Fruit fly (Drosophila melanogaster) whole organism, embryonic: ENCODE measurements around the gene CG9497.

Source experiments
- CG10321 ChIP-seq: fragments of 200-800 bp; sonication (Bioruptor generic); IDR thresholded peaks from 2 replicates; pipeline ENCODE4 v1.3.6; 2022; ENCODE audit warnings: missing biosample characterization, missing genetic modification characterization
- CG11093 ChIP-seq: fragments of 200-800 bp; sonication (Bioruptor generic); IDR thresholded peaks from 3 replicates; pipeline ENCODE4 v1.3.6; 2022; ENCODE audit warnings: missing biosample characterization, missing genetic modification characterization
- CG12104 ChIP-seq: fragments of 200-800 bp; sonication (Bioruptor generic); optimal IDR thresholded peaks from 3 replicates; lab custom pipeline; 2016; ENCODE audit warnings: missing biosample characterization, missing genetic modification characterization
- CG12659 ChIP-seq: fragments of 200-800 bp; sonication (Bioruptor generic); optimal IDR thresholded peaks from 3 replicates; lab custom pipeline; 2017; ENCODE audit warnings: mild to moderate bottlenecking, missing biosample characterization, missing genetic modification reagents, missing genetic modification characterization
- CG13123 ChIP-seq: fragments of 200-800 bp; sonication (Bioruptor generic); optimal IDR thresholded peaks from 2 replicates; lab custom pipeline; 2016; ENCODE audit warnings: missing biosample characterization, missing genetic modification characterization
- CG13424 ChIP-seq: fragments of 200-800 bp; sonication (Bioruptor generic); optimal IDR thresholded peaks from 2 replicates; lab custom pipeline; 2019; ENCODE audit warnings: missing biosample characterization, mild to moderate bottlenecking, missing genetic modification characterization, moderate library complexity
- CG14014 ChIP-seq: fragments of 200-800 bp; sonication (Bioruptor generic); IDR thresholded peaks from 2 replicates; pipeline ENCODE4 v1.3.6; 2022; ENCODE audit warnings: missing biosample characterization, missing genetic modification characterization
- CG2116 ChIP-seq: fragments of 200-800 bp; sonication (Bioruptor generic); optimal IDR thresholded peaks from 3 replicates; lab custom pipeline; 2018; ENCODE audit warnings: missing biosample characterization, mild to moderate bottlenecking, missing genetic modification characterization
- CG2875 ChIP-seq: fragments of 200-800 bp; sonication (Bioruptor generic); optimal IDR thresholded peaks from 2 replicates; lab custom pipeline; 2017; ENCODE audit warnings: missing biosample characterization, mild to moderate bottlenecking, missing genetic modification characterization, missing genetic modification reagents
- CG31441 ChIP-seq: fragments of 200-800 bp; sonication (Bioruptor generic); IDR thresholded peaks from 2 replicates; pipeline ENCODE4 v1.3.6; 2022; ENCODE audit warnings: missing biosample characterization, missing genetic modification characterization
- CG34422 ChIP-seq: fragments of 200-800 bp; sonication (Bioruptor generic); IDR thresholded peaks from 3 replicates; pipeline ENCODE4 v1.3.6; 2022; ENCODE audit warnings: missing biosample characterization, missing genetic modification characterization
- CG3838 ChIP-seq: fragments of 200-800 bp; sonication (Bioruptor generic); optimal IDR thresholded peaks from 3 replicates; lab custom pipeline; 2016; ENCODE audit warnings: missing biosample characterization, missing genetic modification characterization
- CG43689 ChIP-seq: fragments of 200-800 bp; sonication (Bioruptor generic); IDR thresholded peaks from 2 replicates; pipeline ENCODE4 v1.3.6; 2022; ENCODE audit warnings: missing biosample characterization, missing genetic modification characterization
- CG4424 ChIP-seq: fragments of 200-800 bp; sonication (Bioruptor generic); optimal IDR thresholded peaks from 3 replicates; lab custom pipeline; 2016; ENCODE audit warnings: missing biosample characterization, missing genetic modification characterization
- CG4707 ChIP-seq: fragments of 200-800 bp; sonication (Bioruptor generic); optimal IDR thresholded peaks from 2 replicates; lab custom pipeline; 2018; ENCODE audit warnings: missing biosample characterization, mild to moderate bottlenecking, missing genetic modification characterization, moderate library complexity
- CG8944 ChIP-seq: fragments of 200-800 bp; sonication (Bioruptor generic); optimal IDR thresholded peaks from 3 replicates; lab custom pipeline; 2016; ENCODE audit warnings: missing biosample characterization, missing genetic modification characterization
- D19A ChIP-seq: fragments of 200-800 bp; optimal IDR thresholded peaks from 3 replicates; lab custom pipeline; 2019; ENCODE audit warnings: missing biosample characterization, mild to moderate bottlenecking, missing genetic modification characterization, moderate library complexity
- E2f1 ChIP-seq: fragments of 200-800 bp; sonication (Bioruptor generic); IDR thresholded peaks from 2 replicates; pipeline ENCODE4 v1.3.6; 2022; ENCODE audit warnings: missing biosample characterization, missing genetic modification characterization
- Ets65A ChIP-seq: fragments of 200-800 bp; sonication (Bioruptor generic); peaks from one replicate; lab custom pipeline; 2016; ENCODE audit warnings: missing biosample characterization, missing genetic modification characterization
- Fer3 ChIP-seq: fragments of 200-800 bp; sonication (Bioruptor generic); optimal IDR thresholded peaks from 2 replicates; lab custom pipeline; 2018; ENCODE audit warnings: missing biosample characterization, mild to moderate bottlenecking, missing genetic modification characterization, moderate library complexity
- GATAe ChIP-seq: fragments of 200-800 bp; sonication (Bioruptor generic); conservative IDR thresholded peaks from 2 replicates; pipeline ENCODE4 v1.3.6; 2022; ENCODE audit warnings: missing biosample characterization, missing genetic modification characterization
- HmgZ ChIP-seq: fragments of 200-800 bp; sonication (Bioruptor generic); optimal IDR thresholded peaks from 2 replicates; lab custom pipeline; 2018; ENCODE audit warnings: missing biosample characterization, mild to moderate bottlenecking, missing genetic modification characterization
- Hsf ChIP-seq: fragments of 200-800 bp; sonication (Bioruptor generic); optimal IDR thresholded peaks from 3 replicates; lab custom pipeline; 2016; ENCODE audit warnings: missing biosample characterization, missing genetic modification characterization
- NFAT ChIP-seq: fragments of 200-800 bp; sonication (Bioruptor generic); IDR thresholded peaks from 2 replicates; pipeline ENCODE4 v1.3.6; 2022; ENCODE audit warnings: missing biosample characterization, missing genetic modification characterization
- Nf-YA ChIP-seq: fragments of 200-800 bp; sonication (Bioruptor generic); IDR thresholded peaks from 2 replicates; pipeline ENCODE4 v1.3.6; 2022; ENCODE audit warnings: missing biosample characterization, missing genetic modification characterization
- Sin3A ChIP-seq: fragments of >200 bp; optimal IDR thresholded peaks from 2 replicates; lab custom pipeline; 2018
- Taf1 ChIP-seq: fragments of 200-800 bp; sonication (Bioruptor generic); IDR thresholded peaks from 2 replicates; pipeline ENCODE4 v1.3.6; 2022; ENCODE audit warnings: missing biosample characterization, missing genetic modification characterization
- Tbp ChIP-seq: fragments of >200 bp; optimal IDR thresholded peaks from 2 replicates; lab custom pipeline; 2018; ENCODE audit warnings: missing biosample characterization, missing genetic modification characterization
- ab ChIP-seq: fragments of 200-800 bp; sonication (Bioruptor generic); optimal IDR thresholded peaks from 2 replicates; lab custom pipeline; 2016; ENCODE audit warnings: missing biosample characterization, missing genetic modification characterization
- ap ChIP-seq: fragments of 200-800 bp; sonication (Bioruptor generic); IDR thresholded peaks from 2 replicates; pipeline ENCODE4 v1.3.6; 2022; ENCODE audit warnings: missing biosample characterization, missing genetic modification characterization
- az2 ChIP-seq: fragments of 200-800 bp; sonication (Bioruptor generic); optimal IDR thresholded peaks from 3 replicates; lab custom pipeline; 2016; ENCODE audit warnings: missing biosample characterization, missing genetic modification characterization
- cas ChIP-seq: fragments of 200-800 bp; sonication (Bioruptor generic); IDR thresholded peaks from 2 replicates; pipeline ENCODE4 v1.3.6; 2022; ENCODE audit warnings: missing biosample characterization, missing genetic modification characterization
- chinmo ChIP-seq: fragments of 200-800 bp; sonication (Bioruptor generic); IDR thresholded peaks from 4 replicates; pipeline ENCODE4 v1.3.6; 2022; ENCODE audit warnings: missing biosample characterization, missing genetic modification characterization; ENCODE audit not compliant: partially characterized antibody
- chn ChIP-seq: fragments of 200-800 bp; sonication (Bioruptor generic); optimal IDR thresholded peaks from 2 replicates; lab custom pipeline; 2016; ENCODE audit warnings: missing biosample characterization, missing genetic modification characterization
- danr ChIP-seq: fragments of 200-800 bp; sonication (Bioruptor generic); IDR thresholded peaks from 2 replicates; pipeline ENCODE4 v1.3.6; 2022; ENCODE audit warnings: missing biosample characterization, missing genetic modification characterization
- emc ChIP-seq: fragments of 200-800 bp; sonication (Bioruptor generic); optimal IDR thresholded peaks from 2 replicates; lab custom pipeline; 2016; ENCODE audit warnings: missing biosample characterization, missing genetic modification characterization
- eve ChIP-seq, 2 experiments: fragments of >200 bp; optimal IDR thresholded peaks; 2 replicates each; lab custom pipeline; 2017; ENCODE audit warnings: missing biosample characterization in 2 of 2, missing genetic modification characterization in 2 of 2
- gce ChIP-seq: fragments of 200-800 bp; sonication (Bioruptor generic); IDR thresholded peaks from 3 replicates; pipeline ENCODE4 v1.3.6; 2022; ENCODE audit warnings: missing biosample characterization, missing genetic modification characterization
- jigr1 ChIP-seq: fragments of 200-800 bp; sonication (Bioruptor generic); IDR thresholded peaks from 3 replicates; pipeline ENCODE4 v1.3.6; 2022; ENCODE audit warnings: missing biosample characterization, missing genetic modification characterization
- jumu ChIP-seq: fragments of 200-800 bp; sonication (Bioruptor generic); optimal IDR thresholded peaks from 3 replicates; lab custom pipeline; 2016; ENCODE audit warnings: missing biosample characterization, missing genetic modification characterization
- lola ChIP-seq, 3 experiments: fragments of >200 bp in 2 of 3; fragments of 200-800 bp in 1 of 3; sonication (Bioruptor generic) in 1 of 3; optimal IDR thresholded peaks; 2 replicates each; lab custom pipeline; 2017 to 2019; ENCODE audit warnings: missing biosample characterization in 3 of 3, missing genetic modification characterization in 3 of 3, mild to moderate bottlenecking in 1 of 3, moderate library complexity in 1 of 3
- nau ChIP-seq: fragments of 200-800 bp; sonication (Bioruptor generic); optimal IDR thresholded peaks from 3 replicates; lab custom pipeline; 2017; ENCODE audit warnings: missing biosample characterization, mild to moderate bottlenecking, missing genetic modification characterization, missing genetic modification reagents
- nom ChIP-seq: fragments of 200-800 bp; sonication (Bioruptor generic); optimal IDR thresholded peaks from 2 replicates; lab custom pipeline; 2017; ENCODE audit warnings: missing biosample characterization, missing genetic modification characterization, mild to moderate bottlenecking, moderate library complexity, missing genetic modification reagents
- ranshi ChIP-seq: fragments of 200-800 bp; sonication (Bioruptor generic); IDR thresholded peaks from 2 replicates; pipeline ENCODE4 v1.3.6; 2022; ENCODE audit warnings: missing biosample characterization, missing genetic modification characterization
- row ChIP-seq: fragments of 200-800 bp; sonication (Bioruptor generic); IDR thresholded peaks from 3 replicates; pipeline ENCODE4 v1.3.6; 2022; ENCODE audit warnings: missing biosample characterization, missing genetic modification characterization
- salm ChIP-seq: fragments of 200-800 bp; sonication (Bioruptor generic); optimal IDR thresholded peaks from 2 replicates; lab custom pipeline; 2018; ENCODE audit warnings: missing biosample characterization, mild to moderate bottlenecking, missing genetic modification characterization
- sd ChIP-seq: fragments of 200-800 bp; sonication (Bioruptor generic); optimal IDR thresholded peaks from 3 replicates; lab custom pipeline; 2018; ENCODE audit warnings: missing biosample characterization, mild to moderate bottlenecking, missing genetic modification characterization, moderate library complexity
- slou ChIP-seq: fragments of 200-800 bp; sonication (Bioruptor generic); optimal IDR thresholded peaks from 3 replicates; lab custom pipeline; 2016; ENCODE audit warnings: missing biosample characterization, missing genetic modification characterization
- sug ChIP-seq: fragments of 200-800 bp; optimal IDR thresholded peaks from 2 replicates; lab custom pipeline; 2019; ENCODE audit warnings: missing biosample characterization, mild to moderate bottlenecking, missing genetic modification characterization, moderate library complexity
- tap ChIP-seq: fragments of 200-800 bp; optimal IDR thresholded peaks from 3 replicates; lab custom pipeline; 2019; ENCODE audit warnings: missing biosample characterization, mild to moderate bottlenecking, missing genetic modification characterization, moderate library complexity
- trem ChIP-seq: fragments of 200-800 bp; optimal IDR thresholded peaks from 3 replicates; lab custom pipeline; 2019; ENCODE audit warnings: missing biosample characterization, mild to moderate bottlenecking, missing genetic modification characterization, moderate library complexity

The CG9497 gene

DNA sequence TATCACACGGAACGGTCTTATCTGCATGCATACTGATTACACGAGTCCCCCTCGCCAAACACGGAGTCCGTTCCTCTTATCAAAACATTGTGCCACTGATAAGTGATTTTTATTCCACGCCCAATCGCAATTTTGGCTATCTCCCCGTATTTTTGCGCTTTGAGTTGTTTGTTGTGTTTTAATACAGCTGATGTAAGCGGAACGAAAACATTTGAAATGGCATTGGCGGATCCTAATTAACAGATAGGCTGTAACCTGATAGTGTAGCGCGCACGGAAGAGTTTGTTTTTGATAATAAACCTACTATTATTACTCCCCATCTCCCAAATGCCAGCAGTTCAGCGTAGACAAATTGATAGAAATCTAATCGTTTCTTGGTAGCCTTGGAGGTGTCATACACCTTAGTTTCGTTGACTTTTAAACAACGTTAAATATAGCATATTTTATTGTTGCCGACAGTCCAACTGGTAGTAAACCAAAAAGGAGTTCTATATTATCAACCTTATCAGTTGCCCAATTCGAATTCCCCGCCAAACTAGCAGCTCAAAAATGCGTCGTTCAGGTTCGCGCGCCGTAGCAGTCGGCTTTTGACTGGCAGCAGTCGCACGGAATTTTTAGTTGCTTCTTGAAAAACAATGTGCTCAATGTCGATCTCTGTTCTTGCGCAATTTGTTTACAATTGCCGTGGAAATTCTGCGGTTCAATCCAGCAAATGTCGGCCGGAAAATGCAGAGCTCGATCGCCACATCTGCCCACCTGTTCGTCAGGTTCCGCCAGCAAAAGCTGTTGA, 4.9 kb downstream of the CG9497 start (continued):
- no peak for TF ChIP-seq slou (GFP tag; lab: Kevin White, UChicago)
- TF ChIP-seq eve (GFP tag; optimal IDR thresholded peaks at IDR 0.05; lab: Kevin White, UChicago), result no peak
- TF ChIP-seq ab (GFP tag; lab: Kevin White, UChicago), result no peak
- no peak for TF ChIP-seq az2 (GFP tag; lab: Kevin White, UChicago)
- peak; percentile 54 for TF ChIP-seq Sin3A (lab: Kevin White, UChicago)
- no peak for TF ChIP-seq Taf1 (GFP tag; lab: Robert Waterston, UW)
- no peak for TF ChIP-seq ap
- no peak for TF ChIP-seq jumu (GFP tag; lab: Kevin White, UChicago)
- TF ChIP-seq sd (tag; lab: Kevin White, UChicago), result peak; percentile 98
- peak; percentile 74 for TF ChIP-seq HmgZ (tag; lab: Kevin White, UChicago)
- peak; percentile 92 for TF ChIP-seq sug (tag; lab: Kevin White, UChicago)
- no peak for TF ChIP-seq Tbp (GFP tag; lab: Kevin White, UChicago)
- TF ChIP-seq Ets65A (GFP tag; lab: Kevin White, UChicago), result peak; percentile 49
- peak; percentile 87 for TF ChIP-seq NFAT (GFP tag; lab: Robert Waterston, UW)
- peak; percentile 79 for TF ChIP-seq GATAe
- no peak for TF ChIP-seq E2f1 (GFP tag; lab: Robert Waterston, UW)
- no peak for TF ChIP-seq CG2875 (GFP tag; lab: Kevin White, UChicago)
- no peak for TF ChIP-seq CG4707
- no peak for TF ChIP-seq CG11093 (GFP tag; lab: Robert Waterston, UW)
- no peak for TF ChIP-seq CG13123
- TF ChIP-seq emc, result no peak
- TF ChIP-seq CG34422 (GFP tag; lab: Robert Waterston, UW), result peak; percentile 81
- TF ChIP-seq CG8944 (GFP tag; lab: Kevin White, UChicago), result no peak
- TF ChIP-seq jigr1 (GFP tag; lab: Robert Waterston, UW), result no peak
- no peak for TF ChIP-seq Nf-YA (GFP tag; lab: Robert Waterston, UW)
- TF ChIP-seq CG4424 (GFP tag; lab: Kevin White, UChicago), result no peak
- TF ChIP-seq tap, result no peak
- TF ChIP-seq salm (tag; lab: Kevin White, UChicago), result no peak
- 0 out of 4 replicates have a peak, but pooled peaks have one; percentile 19 for TF ChIP-seq chinmo
- no peak for TF ChIP-seq CG10321
- TF ChIP-seq CG2116 (GFP tag; lab: Kevin White, UChicago), result peak; percentile 49
- no peak for TF ChIP-seq CG12104 (GFP tag; lab: Kevin White, UChicago)
- TF ChIP-seq trem (tag; lab: Kevin White, UChicago), result peak; percentile 16
- no peak for TF ChIP-seq CG3838 (GFP tag; lab: Kevin White, UChicago)
- no peak for TF ChIP-seq danr (GFP tag; lab: Robert Waterston, UW)
- TF ChIP-seq chn (GFP tag; lab: Kevin White, UChicago), result no peak
- TF ChIP-seq Fer3 (tag; lab: Kevin White, UChicago), result no peak
- TF ChIP-seq D19A, result no peak
- no peak for TF ChIP-seq lola (GFP tag; optimal IDR thresholded peaks at IDR 0.05; lab: Kevin White, UChicago)
- no peak for TF ChIP-seq nau (GFP tag; lab: Kevin White, UChicago)
- peak; percentile 14; the same call in 1 of the 3 replicates for TF ChIP-seq row (GFP tag; lab: Robert Waterston, UW)
- no peak; the same call in 2 of the 3 replicates for TF ChIP-seq gce (GFP tag; lab: Robert Waterston, UW)
- TF ChIP-seq Hsf, result no peak
- peak; percentile 47; the same call in 1 of the 2 replicates for TF ChIP-seq ranshi (GFP tag; lab: Robert Waterston, UW)
- no peak for TF ChIP-seq CG14014 (GFP tag; lab: Robert Waterston, UW)
- no peak for TF ChIP-seq CG13424 (tag; lab: Kevin White, UChicago)
- no peak for TF ChIP-seq CG31441 (GFP tag; lab: Robert Waterston, UW)
- no peak for TF ChIP-seq CG43689 (GFP tag; lab: Robert Waterston, UW)
- no peak for TF ChIP-seq nom (GFP tag; lab: Kevin White, UChicago)
- TF ChIP-seq cas (GFP tag; lab: Robert Waterston, UW), result no peak
- TF ChIP-seq CG12659 (GFP tag; lab: Kevin White, UChicago), result peak; percentile 2
